Worm (Caenorhabditis elegans) whole organism, midembryonic: ENCODE data around the gene act-5.

Experiments
- T22C8.4 ChIP-seq: fragments of 200-800 bp; sonication (Bioruptor generic); IDR thresholded peaks from 2 replicates; pipeline ENCODE4 v1.3.6; 2022; ENCODE audit warnings: missing genetic modification characterization, missing compliant biosample characterization
- cog-1 ChIP-seq: sonication (generic microtip); optimal IDR thresholded peaks from 2 replicates; lab custom pipeline; 2016; ENCODE audit warnings: missing genetic modification characterization, missing compliant biosample characterization
- flt-1 ChIP-seq: fragments of 200-800 bp; sonication (Bioruptor generic); IDR thresholded peaks from 2 replicates; pipeline ENCODE4 v1.3.6; 2022; ENCODE audit warnings: missing genetic modification characterization, missing compliant biosample characterization
- klf-2 ChIP-seq: fragments of 200-800 bp; sonication (Bioruptor generic); conservative IDR thresholded peaks from 2 replicates; pipeline ENCODE4 v1.3.6; 2022; ENCODE audit warnings: missing genetic modification reagents, missing genetic modification characterization, missing compliant biosample characterization
- med-1 ChIP-seq: sonication (generic microtip); optimal IDR thresholded peaks from 2 replicates; lab custom pipeline; 2017; ENCODE audit warnings: missing genetic modification characterization, mild to moderate bottlenecking, missing compliant biosample characterization, antibody characterized with exemption, missing genetic modification reagents; ENCODE audit not compliant: insufficient read depth
- ref-1 ChIP-seq: fragments of 200-800 bp; sonication (Bioruptor generic); conservative IDR thresholded peaks from 2 replicates; pipeline ENCODE4 v1.3.6; 2022; ENCODE audit warnings: missing genetic modification reagents, missing genetic modification characterization, missing compliant biosample characterization
- tab-1 ChIP-seq: fragments of 200-800 bp; sonication (Bioruptor generic); IDR thresholded peaks from 2 replicates; pipeline ENCODE4 v1.3.6; 2022; ENCODE audit warnings: missing genetic modification characterization, missing compliant biosample characterization
- ztf-23 ChIP-seq: fragments of 200-800 bp; sonication (Bioruptor generic); IDR thresholded peaks from 2 replicates; pipeline ENCODE4 v1.3.6; 2022; ENCODE audit warnings: missing genetic modification reagents, missing genetic modification characterization, missing compliant biosample characterization
- ztf-29 ChIP-seq: fragments of 200-800 bp; sonication (Bioruptor generic); IDR thresholded peaks from 2 replicates; pipeline ENCODE4 v1.3.6; 2022; ENCODE audit warnings: missing genetic modification reagents, missing genetic modification characterization, missing compliant biosample characterization

act-5 gene

ce11 chrIII:13565972-13566371, 39.9 kb downstream of the act-5 start:
- no peak for TF ChIP-seq T22C8.4 (GFP tag; lab: Robert Waterston, UW)
- no peak for TF ChIP-seq klf-2
- no peak for TF ChIP-seq flt-1
- TF ChIP-seq med-1: no peak
- TF ChIP-seq tab-1 (GFP tag; lab: Robert Waterston, UW): no peak
- no peak for TF ChIP-seq ref-1
- no peak for TF ChIP-seq ztf-23 (GFP tag; lab: Robert Waterston, UW)

ce11 chrIII:13564929-13565328, 40.9 kb downstream of the act-5 start, which contains the start of gene aldo-1:
Gene aldo-1, minus strand, starts transcription at chrIII:13564937.
- TF ChIP-seq flt-1: 0 out of 2 replicates have a peak, but pooled peaks have one; percentile 35
- peak; percentile 44; the same call in 1 of the 2 replicates for TF ChIP-seq T22C8.4 (GFP tag; lab: Robert Waterston, UW)
- TF ChIP-seq ref-1: no peak

ce11 chrIII:13563583-13563982, 42.3 kb downstream of the act-5 start:
- TF ChIP-seq cog-1 (no peak), ztf-23 (GFP tag; lab: Robert Waterston, UW) (no peak), ref-1 (no peak), T22C8.4 (GFP tag; lab: Robert Waterston, UW) (no peak), ztf-29 (GFP tag; lab: Robert Waterston, UW) (no peak), tab-1 (GFP tag; lab: Robert Waterston, UW) (no peak), med-1 (no peak), flt-1 (no peak), klf-2 (no peak)

- TF ChIP-seq ztf-23 (GFP tag; lab: Robert Waterston, UW): no peak
- TF ChIP-seq klf-2: no peak
- TF ChIP-seq flt-1: no peak
- no peak for TF ChIP-seq ref-1
- TF ChIP-seq med-1: no peak
- no peak for TF ChIP-seq T22C8.4 (GFP tag; lab: Robert Waterston, UW)
- TF ChIP-seq tab-1 (GFP tag; lab: Robert Waterston, UW): no peak
- no peak for TF ChIP-seq ztf-29 (GFP tag; lab: Robert Waterston, UW)
These were observed 42.8 kb downstream of the act-5 start, which contains the start of gene T05D4.2 for ce11 chrIII:13563000-13563522. Gene T05D4.2, minus strand, starts transcription at chrIII:13563082.

ce11 chrIII:13561233-13561632, 44.6 kb downstream of the act-5 start:
- no peak for TF ChIP-seq ztf-23 (GFP tag; lab: Robert Waterston, UW)
- TF ChIP-seq ztf-29 (GFP tag; lab: Robert Waterston, UW): no peak
- no peak for TF ChIP-seq ref-1
- TF ChIP-seq med-1: no peak
- no peak for TF ChIP-seq T22C8.4 (GFP tag; lab: Robert Waterston, UW)
- no peak for TF ChIP-seq klf-2
- TF ChIP-seq flt-1: no peak
- no peak for TF ChIP-seq tab-1 (GFP tag; lab: Robert Waterston, UW)

ce11 chrIII:13560715-13561114, 45.2 kb downstream of the act-5 start:
- TF ChIP-seq ztf-29 (GFP tag; lab: Robert Waterston, UW) (no peak), ref-1 (no peak), klf-2 (no peak), T22C8.4 (GFP tag; lab: Robert Waterston, UW) (no peak), flt-1 (no peak), med-1 (no peak), tab-1 (GFP tag; lab: Robert Waterston, UW) (no peak), cog-1 (no peak), ztf-23 (GFP tag; lab: Robert Waterston, UW) (no peak)

ce11 chrIII:13556039-13556438, 49.8 kb downstream of the act-5 start:
- no peak for TF ChIP-seq med-1
- no peak for TF ChIP-seq ref-1
- TF ChIP-seq cog-1: no peak
- TF ChIP-seq ztf-29 (GFP tag; lab: Robert Waterston, UW): no peak

- no peak for TF ChIP-seq ztf-29 (GFP tag; lab: Robert Waterston, UW)
- no peak for TF ChIP-seq flt-1
- TF ChIP-seq ref-1: no peak
- no peak for TF ChIP-seq med-1
These were observed 50.6 kb downstream of the act-5 start, which contains the start of gene scav-2 for ce11 chrIII:13555234-13555633. Gene scav-2, minus strand, starts transcription at chrIII:13555334.
